Fruit fly (Drosophila melanogaster) whole organism, prepupa: ENCODE data around the gene Adgf-D.
A peak's percentile ranks its signal among the peaks of the same experiment; 100 is the strongest.

Source experiments
- CG10669 ChIP-seq: fragments of 200-800 bp; sonication (Bioruptor generic); optimal IDR thresholded peaks from 3 replicates; lab custom pipeline; 2018; ENCODE audit warnings: missing biosample characterization, mild to moderate bottlenecking, missing genetic modification characterization, moderate library complexity
- CG15336 ChIP-seq: fragments of 200-800 bp; sonication (Bioruptor generic); IDR thresholded peaks from 2 replicates; pipeline ENCODE4 v1.3.6; 2022; ENCODE audit warnings: missing biosample characterization, missing genetic modification characterization
- CG16779 ChIP-seq: fragments of 200-800 bp; sonication (Bioruptor generic); optimal IDR thresholded peaks from 3 replicates; lab custom pipeline; 2017; ENCODE audit warnings: missing biosample characterization, mild to moderate bottlenecking, missing genetic modification characterization
- CG32006 ChIP-seq: fragments of 200-800 bp; sonication (Bioruptor generic); optimal IDR thresholded peaks from 3 replicates; lab custom pipeline; 2017; ENCODE audit warnings: missing biosample characterization, mild to moderate bottlenecking, missing genetic modification characterization
- CG3919 ChIP-seq: fragments of 200-800 bp; sonication (Bioruptor generic); optimal IDR thresholded peaks from 3 replicates; lab custom pipeline; 2016; ENCODE audit warnings: missing biosample characterization, missing genetic modification characterization
- CG4318 ChIP-seq: fragments of 200-800 bp; sonication (Bioruptor generic); optimal IDR thresholded peaks from 3 replicates; lab custom pipeline; 2017; ENCODE audit warnings: missing biosample characterization, mild to moderate bottlenecking, missing genetic modification characterization
- CG6792 ChIP-seq: fragments of 200-800 bp; sonication (Bioruptor generic); optimal IDR thresholded peaks from 3 replicates; lab custom pipeline; 2016; ENCODE audit warnings: missing biosample characterization, missing genetic modification characterization
- CG8319 ChIP-seq: fragments of 200-800 bp; sonication (Bioruptor generic); optimal IDR thresholded peaks from 3 replicates; lab custom pipeline; 2016; ENCODE audit warnings: missing biosample characterization, missing genetic modification characterization
- CG8632 ChIP-seq: fragments of 200-800 bp; sonication (Bioruptor generic); optimal IDR thresholded peaks from 3 replicates; lab custom pipeline; 2016; ENCODE audit warnings: missing biosample characterization, missing genetic modification characterization
- CG9139 ChIP-seq: fragments of 200-800 bp; sonication (Bioruptor generic); optimal IDR thresholded peaks from 3 replicates; lab custom pipeline; 2017; ENCODE audit warnings: missing biosample characterization, mild to moderate bottlenecking, missing genetic modification characterization
- Ets21C ChIP-seq: fragments of 200-800 bp; sonication (Bioruptor generic); optimal IDR thresholded peaks from 3 replicates; lab custom pipeline; 2016; ENCODE audit warnings: missing biosample characterization, missing genetic modification characterization
- Ets96B ChIP-seq: fragments of 200-800 bp; optimal IDR thresholded peaks from 2 replicates; lab custom pipeline; 2019; ENCODE audit warnings: missing biosample characterization, mild to moderate bottlenecking, missing genetic modification characterization, moderate library complexity
- Gug ChIP-seq: fragments of 200-800 bp; sonication (Bioruptor generic); IDR thresholded peaks from 2 replicates; pipeline ENCODE4 v1.3.6; 2022; ENCODE audit warnings: missing biosample characterization, missing genetic modification characterization
- Hr38 ChIP-seq: sonication (Bioruptor generic); optimal IDR thresholded peaks from 2 replicates; lab custom pipeline; 2016; ENCODE audit warnings: missing biosample characterization, missing genetic modification characterization
- Hr39 ChIP-seq: fragments of 200-800 bp; sonication (Bioruptor generic); optimal IDR thresholded peaks from 2 replicates; lab custom pipeline; 2016; ENCODE audit warnings: missing biosample characterization, missing genetic modification characterization
- Met ChIP-seq: fragments of 200-800 bp; sonication (Bioruptor generic); optimal IDR thresholded peaks from 3 replicates; lab custom pipeline; 2016; ENCODE audit warnings: missing biosample characterization, missing genetic modification characterization
- OdsH ChIP-seq: fragments of 200-800 bp; sonication (Bioruptor generic); optimal IDR thresholded peaks from 3 replicates; lab custom pipeline; 2016; ENCODE audit warnings: missing biosample characterization, missing genetic modification characterization
- Sox15 ChIP-seq: fragments of 200-800 bp; sonication (Bioruptor generic); optimal IDR thresholded peaks from 3 replicates; lab custom pipeline; 2016; ENCODE audit warnings: missing biosample characterization, missing genetic modification characterization
- acj6 ChIP-seq: fragments of 200-800 bp; sonication (Bioruptor generic); optimal IDR thresholded peaks from 3 replicates; lab custom pipeline; 2016; ENCODE audit warnings: missing biosample characterization, missing genetic modification characterization
- cyc ChIP-seq: fragments of 200-800 bp; sonication (Bioruptor generic); optimal IDR thresholded peaks from 3 replicates; lab custom pipeline; 2016; ENCODE audit warnings: missing biosample characterization, missing genetic modification characterization
- dsx ChIP-seq: fragments of 200-800 bp; optimal IDR thresholded peaks from 3 replicates; lab custom pipeline; 2019; ENCODE audit warnings: missing biosample characterization, mild to moderate bottlenecking, missing genetic modification characterization, moderate library complexity; ENCODE audit not compliant: poor library complexity, severe bottlenecking
- fd59A ChIP-seq: fragments of 200-800 bp; sonication (Bioruptor generic); optimal IDR thresholded peaks from 2 replicates; lab custom pipeline; 2017; ENCODE audit warnings: missing biosample characterization, mild to moderate bottlenecking, missing genetic modification characterization, missing genetic modification reagents
- lz ChIP-seq: fragments of 200-800 bp; sonication (Bioruptor generic); optimal IDR thresholded peaks from 3 replicates; lab custom pipeline; 2016; ENCODE audit warnings: missing biosample characterization, missing genetic modification characterization
- net ChIP-seq: fragments of 200-800 bp; sonication (Bioruptor generic); optimal IDR thresholded peaks from 3 replicates; lab custom pipeline; 2016; ENCODE audit warnings: missing biosample characterization, missing genetic modification characterization
- pdm3 ChIP-seq: fragments of 200-800 bp; sonication (Bioruptor generic); optimal IDR thresholded peaks from 3 replicates; lab custom pipeline; 2016; ENCODE audit warnings: missing biosample characterization, missing genetic modification characterization
- salr ChIP-seq, 2 experiments: fragments of 200-800 bp; sonication (Bioruptor generic); optimal IDR thresholded peaks; 3 replicates each; lab custom pipeline; 2016 to 2018; ENCODE audit warnings: missing biosample characterization in 2 of 2, missing genetic modification characterization in 2 of 2, mild to moderate bottlenecking in 1 of 2
- spab ChIP-seq: fragments of 200-800 bp; sonication (Bioruptor generic); optimal IDR thresholded peaks from 2 replicates; lab custom pipeline; 2017; ENCODE audit warnings: missing biosample characterization, mild to moderate bottlenecking, missing genetic modification characterization, missing genetic modification reagents
- ss ChIP-seq, 2 experiments: fragments of 200-800 bp; sonication (Bioruptor generic); optimal IDR thresholded peaks; 2 replicates in 1 of 2; 3 replicates in 1 of 2; lab custom pipeline; 2017 to 2018; ENCODE audit warnings: mild to moderate bottlenecking in 2 of 2, missing biosample characterization in 2 of 2, missing genetic modification characterization in 2 of 2, moderate library complexity in 1 of 2
- svp ChIP-seq: fragments of 200-800 bp; sonication (Bioruptor generic); peaks from one replicate; lab custom pipeline; 2016; ENCODE audit warnings: missing biosample characterization, missing genetic modification characterization
- topi ChIP-seq: fragments of 200-800 bp; sonication (Bioruptor generic); optimal IDR thresholded peaks from 3 replicates; lab custom pipeline; 2016; ENCODE audit warnings: missing biosample characterization, missing genetic modification characterization
- vri ChIP-seq: fragments of 200-800 bp; sonication (Bioruptor generic); optimal IDR thresholded peaks from 3 replicates; lab custom pipeline; 2016; ENCODE audit warnings: missing biosample characterization, mild to moderate bottlenecking, missing genetic modification characterization

Adgf-D gene

DNA sequence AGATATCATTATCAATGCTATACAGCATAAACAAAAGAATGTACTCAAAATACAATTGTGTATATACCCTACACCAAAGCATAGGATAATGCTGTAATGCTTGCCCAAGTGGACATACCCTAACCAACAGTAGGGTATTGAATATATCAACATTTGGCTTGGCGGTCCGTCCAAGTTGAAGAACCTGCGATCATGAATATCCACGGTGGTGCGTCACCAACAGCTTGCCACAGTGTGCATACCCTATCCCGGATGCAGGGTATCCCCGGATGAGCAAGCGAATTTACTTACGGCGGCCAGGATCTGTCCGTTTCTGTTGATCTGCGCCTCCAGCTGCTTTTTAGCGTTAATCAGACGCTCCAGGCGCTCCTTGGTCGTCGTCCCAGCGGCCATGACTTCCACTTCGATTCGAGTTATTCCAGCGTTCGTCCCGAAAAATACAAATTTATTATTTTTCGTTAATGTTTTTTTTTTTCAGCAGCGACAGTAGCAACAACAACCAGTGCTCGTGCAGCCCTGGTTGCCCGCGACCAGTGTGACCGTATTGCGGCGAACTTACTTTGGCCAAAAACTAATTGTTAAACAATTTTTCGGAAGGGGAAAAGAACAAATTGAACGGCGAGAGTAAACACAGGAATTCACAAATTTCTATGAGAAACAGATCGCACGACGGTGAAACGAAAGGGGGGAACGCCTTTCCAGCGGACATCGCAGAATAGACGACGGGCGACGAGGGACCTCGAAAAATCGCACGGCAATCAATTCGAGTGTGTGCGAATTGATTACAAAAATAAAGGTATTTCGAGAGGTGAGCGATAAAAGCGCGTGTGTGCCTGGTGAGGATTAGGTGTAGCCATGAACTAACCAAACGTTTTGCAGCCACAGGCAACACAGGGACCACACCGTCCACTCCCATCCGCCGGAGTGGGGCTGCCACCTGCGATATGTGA lies 28.8 kb downstream of the Adgf-D start, which contains the start of the genes Lkb1 and CG9588 (continued):
- TF ChIP-seq Sox15 (GFP tag; lab: Kevin White, UChicago) (peak; percentile 62), CG15336 (GFP tag; lab: Robert Waterston, UW) (peak; percentile 77), topi (GFP tag; lab: Kevin White, UChicago) (peak; percentile 78), Ets21C (GFP tag; lab: Kevin White, UChicago) (peak; percentile 63), salr (GFP tag; optimal IDR thresholded peaks at IDR 0.05; lab: Kevin White, UChicago) (peak in 1 of 2 experiments; percentile 39), Ets96B (tag; lab: Kevin White, UChicago) (peak; percentile 40), CG3919 (GFP tag; lab: Kevin White, UChicago) (peak; percentile 82), CG16779 (tag; lab: Kevin White, UChicago) (no peak), ss (GFP tag; optimal IDR thresholded peaks at IDR 0.05; lab: Kevin White, UChicago) (peak; percentile 19 to 51), dsx (GFP tag; lab: Kevin White, UChicago) (no peak)

dm6 chr3R:13674492-13675033 lies 30.6 kb downstream of the Adgf-D start, which contains the start of gene Task6:
Task6 (minus strand) TSS chr3R:13674542.
- TF ChIP-seq Ets21C (GFP tag; lab: Kevin White, UChicago) (no peak), lz (GFP tag; lab: Kevin White, UChicago) (no peak), CG10669 (no peak), fd59A (GFP tag; lab: Kevin White, UChicago) (no peak), Met (GFP tag; lab: Kevin White, UChicago) (no peak), Hr38 (GFP tag; lab: Kevin White, UChicago) (no peak)

DNA sequence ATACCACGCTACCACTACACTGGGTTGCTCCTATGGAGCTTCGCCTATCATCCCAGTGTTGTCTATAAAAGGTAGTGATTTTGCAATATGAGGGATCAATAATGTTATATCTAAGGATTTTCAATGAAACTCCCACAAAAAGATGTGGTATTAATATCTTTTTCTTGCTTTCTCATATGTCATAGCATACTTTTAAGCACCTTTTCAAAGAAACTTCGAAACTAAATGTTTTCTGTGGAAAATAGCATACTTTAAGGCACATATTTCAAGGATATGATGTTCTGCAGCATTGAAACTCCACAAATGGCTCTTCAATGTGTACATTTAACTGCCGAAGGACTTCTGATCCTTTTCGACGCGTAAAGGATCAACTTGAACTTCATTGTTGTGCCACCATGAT lies 32.3 kb downstream of the Adgf-D start:
- TF ChIP-seq pdm3 (GFP tag; lab: Kevin White, UChicago) (no peak), cyc (GFP tag; lab: Kevin White, UChicago) (no peak), CG9139 (GFP tag; lab: Kevin White, UChicago) (no peak), CG8632 (no peak), Ets21C (GFP tag; lab: Kevin White, UChicago) (no peak), Hr38 (GFP tag; lab: Kevin White, UChicago) (no peak), acj6 (GFP tag; lab: Kevin White, UChicago) (no peak), svp (GFP tag; lab: Kevin White, UChicago) (no peak), Gug (GFP tag; lab: Robert Waterston, UW) (no peak), ss (GFP tag; optimal IDR thresholded peaks at IDR 0.05; lab: Kevin White, UChicago) (no peak), vri (GFP tag; lab: Kevin White, UChicago) (no peak), Hr39 (GFP tag; lab: Kevin White, UChicago) (no peak), OdsH (GFP tag; lab: Kevin White, UChicago) (no peak), spab (GFP tag; lab: Kevin White, UChicago) (no peak), CG32006 (GFP tag; lab: Kevin White, UChicago) (no peak), CG8319 (GFP tag; lab: Kevin White, UChicago) (no peak), Met (GFP tag; lab: Kevin White, UChicago) (no peak), CG6792 (no peak)

- no peak for TF ChIP-seq CG4318 (GFP tag; lab: Kevin White, UChicago)
- no peak for TF ChIP-seq fd59A (GFP tag; lab: Kevin White, UChicago)
- no peak for TF ChIP-seq Ets21C (GFP tag; lab: Kevin White, UChicago)
- TF ChIP-seq net (GFP tag; lab: Kevin White, UChicago) = no peak
- TF ChIP-seq, all 60 proteins: peak for 0
These were observed 39.2 kb downstream of the Adgf-D start for dm6 chr3R:13665992-13666391.
